Worm (Caenorhabditis elegans) whole organism, midembryonic: ENCODE results near the gene C54D10.9.

Experiments
- flt-1 ChIP-seq: fragments of 200-800 bp; sonication (Bioruptor generic); IDR thresholded peaks from 2 replicates; pipeline ENCODE4 v1.3.6; 2022; ENCODE audit warnings: missing genetic modification characterization, missing compliant biosample characterization
- klf-2 ChIP-seq: fragments of 200-800 bp; sonication (Bioruptor generic); conservative IDR thresholded peaks from 2 replicates; pipeline ENCODE4 v1.3.6; 2022; ENCODE audit warnings: missing genetic modification reagents, missing genetic modification characterization, missing compliant biosample characterization
- ztf-23 ChIP-seq: fragments of 200-800 bp; sonication (Bioruptor generic); IDR thresholded peaks from 2 replicates; pipeline ENCODE4 v1.3.6; 2022; ENCODE audit warnings: missing genetic modification reagents, missing genetic modification characterization, missing compliant biosample characterization

- TF ChIP-seq klf-2 (GFP tag; lab: Robert Waterston, UW) (no peak), flt-1 (GFP tag; lab: Robert Waterston, UW) (no peak), ztf-23 (no peak)
Measured at ce11 chrV:12465399-12465798, 18.4 kb downstream of the C54D10.9 start.
